Worm (Caenorhabditis elegans): ENCODE measurements around the gene ahsa-1.

ce11 chrV:15088613-15089012, 3.4 kb upstream of the ahsa-1 start, which contains the start of gene C01G10.18:
- TF ChIP-seq ama-1 (optimal IDR thresholded peaks at IDR 0.05): no peak
- TF ChIP-seq sea-1 (GFP tag; conservative IDR thresholded peaks at IDR 0.05): no peak
- TF ChIP-seq tbx-11 (GFP tag; IDR thresholded peaks at IDR 0.05): no peak
- TF ChIP-seq flt-1 (GFP tag; IDR thresholded peaks at IDR 0.05): no peak
- no peak for TF ChIP-seq ceh-13 (GFP tag; optimal IDR thresholded peaks at IDR 0.05)
- no peak for TF ChIP-seq tbx-37 (GFP tag; conservative IDR thresholded peaks at IDR 0.05)
